Worm (Caenorhabditis elegans) whole organism, L4 larva: ENCODE measurements around the gene clec-222.

Experiments used
- ama-1 ChIP-seq: fragments of 150-350 bp; optimal IDR thresholded peaks from 2 replicates; lab custom pipeline; 2014; ENCODE audit warnings: inconsistent platforms, mixed read lengths
- fos-1 ChIP-seq: fragments of 150-350 bp; optimal IDR thresholded peaks from 2 replicates; lab custom pipeline; 2014; ENCODE audit warnings: missing biosample characterization, missing genetic modification characterization
- lin-15B ChIP-seq: fragments of 150-350 bp; sonication (generic microtip); optimal IDR thresholded peaks from 3 replicates; lab custom pipeline; 2014; ENCODE audit warnings: missing biosample characterization, missing genetic modification characterization
- nhr-11 ChIP-seq: fragments of 150-350 bp; optimal IDR thresholded peaks from 2 replicates; lab custom pipeline; 2014; ENCODE audit warnings: missing biosample characterization, missing genetic modification characterization
- nhr-237 ChIP-seq: sonication (generic microtip); optimal IDR thresholded peaks from 2 replicates; lab custom pipeline; 2017; ENCODE audit warnings: missing biosample characterization, missing genetic modification characterization
- nhr-76 ChIP-seq: fragments of 150-350 bp; optimal IDR thresholded peaks from 2 replicates; lab custom pipeline; 2014; ENCODE audit warnings: missing biosample characterization, missing genetic modification characterization
- skn-1 ChIP-seq: fragments of 150-350 bp; optimal IDR thresholded peaks from 2 replicates; lab custom pipeline; 2014; ENCODE audit warnings: missing biosample characterization, missing genetic modification characterization
- unc-130 ChIP-seq: sonication (generic microtip); optimal IDR thresholded peaks from 2 replicates; lab custom pipeline; 2016; ENCODE audit warnings: missing genetic modification reagents, missing genetic modification characterization, missing compliant biosample characterization
- ztf-11 ChIP-seq: fragments of 150-350 bp; optimal IDR thresholded peaks from 2 replicates; lab custom pipeline; 2014; ENCODE audit warnings: missing biosample characterization, missing genetic modification characterization

DNA sequence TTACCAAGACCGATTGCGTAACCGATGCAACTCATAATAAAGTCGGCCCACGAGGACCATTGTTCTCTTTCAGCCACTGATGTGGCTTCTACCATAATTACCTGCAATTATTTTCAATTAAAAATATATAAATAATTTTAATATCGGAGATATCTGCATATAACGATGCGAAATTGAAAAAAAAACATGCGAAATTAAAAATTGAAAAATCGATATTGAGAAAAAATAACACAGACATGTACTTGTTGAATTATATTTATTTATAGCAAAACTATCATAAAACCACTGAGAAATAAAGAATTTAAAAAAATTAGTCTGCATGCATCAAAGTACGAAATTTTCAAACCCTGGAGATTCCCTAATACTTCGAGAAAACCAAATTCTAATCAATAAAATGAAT, 37.2 kb downstream of the clec-222 start, which contains the start of gene snf-11:
- TF ChIP-seq nhr-11 (tag; lab: Kevin White, UChicago) (no peak), ama-1 (lab: Kevin White, UChicago) (no peak), unc-130 (GFP tag; lab: Kevin White, UChicago) (no peak), nhr-237 (tag; lab: Kevin White, UChicago) (no peak), skn-1 (tag; lab: Kevin White, UChicago) (no peak), nhr-76 (no peak), lin-15B (tag; lab: Kevin White, UChicago) (no peak), fos-1 (tag; lab: Kevin White, UChicago) (no peak), ztf-11 (no peak)
